Fruit fly (Drosophila melanogaster) whole organism, embryonic: Measurements from ENCODE around the gene TTLL15.
A peak's percentile ranks its signal among the peaks of the same experiment; 100 is the strongest.

Experiments used
- Abd-B ChIP-seq: fragments of 200-800 bp; sonication (Bioruptor generic); optimal IDR thresholded peaks from 2 replicates; lab custom pipeline; 2018; ENCODE audit warnings: missing biosample characterization, mild to moderate bottlenecking, missing genetic modification characterization, moderate library complexity
- CG10959 ChIP-seq: fragments of 200-800 bp; sonication (Bioruptor generic); IDR thresholded peaks from 2 replicates; pipeline ENCODE4 v1.3.6; 2022; ENCODE audit warnings: missing biosample characterization, missing genetic modification characterization
- CG14014 ChIP-seq: fragments of 200-800 bp; sonication (Bioruptor generic); IDR thresholded peaks from 2 replicates; pipeline ENCODE4 v1.3.6; 2022; ENCODE audit warnings: missing biosample characterization, missing genetic modification characterization
- CG15601 ChIP-seq: fragments of 200-800 bp; sonication (Bioruptor generic); optimal IDR thresholded peaks from 3 replicates; lab custom pipeline; 2019; ENCODE audit warnings: missing biosample characterization, mild to moderate bottlenecking, missing genetic modification characterization, moderate library complexity
- CG15696 ChIP-seq: fragments of 200-800 bp; sonication (Bioruptor generic); optimal IDR thresholded peaks from 2 replicates; lab custom pipeline; 2019; ENCODE audit warnings: missing biosample characterization, mild to moderate bottlenecking, missing genetic modification characterization, moderate library complexity
- CG17186 ChIP-seq: fragments of 200-800 bp; sonication (Bioruptor generic); optimal IDR thresholded peaks from 3 replicates; lab custom pipeline; 2017; ENCODE audit warnings: missing biosample characterization, missing genetic modification reagents, missing genetic modification characterization
- CG17568 ChIP-seq: fragments of 200-800 bp; sonication (Bioruptor generic); optimal IDR thresholded peaks from 2 replicates; lab custom pipeline; 2018; ENCODE audit warnings: missing biosample characterization, mild to moderate bottlenecking, missing genetic modification characterization, moderate library complexity
- CG1792 ChIP-seq: fragments of 200-800 bp; sonication (Bioruptor generic); optimal IDR thresholded peaks from 2 replicates; lab custom pipeline; 2016; ENCODE audit warnings: missing biosample characterization, missing genetic modification characterization
- CG2712 ChIP-seq: fragments of 200-800 bp; optimal IDR thresholded peaks from 3 replicates; lab custom pipeline; 2019; ENCODE audit warnings: missing biosample characterization, mild to moderate bottlenecking, missing genetic modification characterization, moderate library complexity
- CG30403 ChIP-seq: fragments of 200-800 bp; sonication (Bioruptor generic); optimal IDR thresholded peaks from 3 replicates; lab custom pipeline; 2016; ENCODE audit warnings: missing biosample characterization, missing genetic modification characterization
- CG31365 ChIP-seq: fragments of 200-800 bp; sonication (Bioruptor generic); optimal IDR thresholded peaks from 2 replicates; lab custom pipeline; 2018; ENCODE audit warnings: missing biosample characterization, mild to moderate bottlenecking, missing genetic modification characterization
- CG32772 ChIP-seq: fragments of 200-800 bp; sonication (Bioruptor generic); IDR thresholded peaks from 2 replicates; pipeline ENCODE4 v1.3.6; 2022; ENCODE audit warnings: missing biosample characterization, missing genetic modification characterization
- CG33557 ChIP-seq: fragments of 200-800 bp; sonication (Bioruptor generic); optimal IDR thresholded peaks from 2 replicates; lab custom pipeline; 2019; ENCODE audit warnings: missing biosample characterization, mild to moderate bottlenecking, missing genetic modification characterization, moderate library complexity
- CG4360 ChIP-seq: fragments of 200-800 bp; sonication (Bioruptor generic); IDR thresholded peaks from 2 replicates; pipeline ENCODE4 v1.3.6; 2022; ENCODE audit warnings: missing biosample characterization, missing genetic modification characterization
- CG8944 ChIP-seq: fragments of 200-800 bp; sonication (Bioruptor generic); optimal IDR thresholded peaks from 3 replicates; lab custom pipeline; 2016; ENCODE audit warnings: missing biosample characterization, missing genetic modification characterization
- CG9797 ChIP-seq: fragments of 200-800 bp; sonication (Bioruptor generic); optimal IDR thresholded peaks from 3 replicates; lab custom pipeline; 2018; ENCODE audit warnings: missing biosample characterization, mild to moderate bottlenecking, missing genetic modification characterization
- CoRest ChIP-seq: fragments of 200-800 bp; sonication (Bioruptor generic); optimal IDR thresholded peaks from 3 replicates; lab custom pipeline; 2018; ENCODE audit warnings: missing biosample characterization, mild to moderate bottlenecking, missing genetic modification characterization, moderate library complexity
- Dbx ChIP-seq: fragments of 200-800 bp; sonication (Bioruptor generic); IDR thresholded peaks from 3 replicates; pipeline ENCODE4 v1.3.6; 2022; ENCODE audit warnings: missing biosample characterization, missing genetic modification characterization
- H2.0 ChIP-seq: fragments of 200-800 bp; sonication (Bioruptor generic); IDR thresholded peaks from 2 replicates; pipeline ENCODE4 v1.3.6; 2022; ENCODE audit warnings: missing biosample characterization, missing genetic modification characterization
- Hr39 ChIP-seq: fragments of >200 bp; optimal IDR thresholded peaks from 2 replicates; lab custom pipeline; 2017
- Hr51 ChIP-seq, 2 experiments: fragments of 200-800 bp; sonication (Bioruptor generic); optimal IDR thresholded peaks; 2 replicates in 1 of 2; 3 replicates in 1 of 2; lab custom pipeline; 2016 to 2018; ENCODE audit warnings: missing biosample characterization in 2 of 2, missing genetic modification characterization in 2 of 2, mild to moderate bottlenecking in 1 of 2, moderate library complexity in 1 of 2
- Jarid2 ChIP-seq: fragments of 200-800 bp; sonication (Bioruptor generic); optimal IDR thresholded peaks from 3 replicates; lab custom pipeline; 2017; ENCODE audit warnings: mild to moderate bottlenecking, missing biosample characterization, missing genetic modification reagents, missing genetic modification characterization
- Myb ChIP-seq: fragments of 200-800 bp; sonication (Bioruptor generic); optimal IDR thresholded peaks from 2 replicates; lab custom pipeline; 2016; ENCODE audit warnings: missing biosample characterization, missing genetic modification characterization
- Rfx ChIP-seq: fragments of 200-800 bp; sonication (Bioruptor generic); IDR thresholded peaks from 2 replicates; pipeline ENCODE4 v1.3.6; 2022; ENCODE audit warnings: missing biosample characterization, missing genetic modification characterization
- Scr ChIP-seq: fragments of 200-800 bp; sonication (Bioruptor generic); IDR thresholded peaks from 2 replicates; pipeline ENCODE4 v1.3.6; 2022; ENCODE audit warnings: missing biosample characterization, missing genetic modification characterization; ENCODE audit not compliant: partially characterized antibody
- Sry-δ ChIP-seq: fragments of 200-800 bp; sonication (Bioruptor generic); optimal IDR thresholded peaks from 2 replicates; lab custom pipeline; 2016; ENCODE audit warnings: missing biosample characterization, missing genetic modification characterization
- cato ChIP-seq: fragments of 200-800 bp; sonication (Bioruptor generic); optimal IDR thresholded peaks from 2 replicates; lab custom pipeline; 2016; ENCODE audit warnings: missing biosample characterization, missing genetic modification characterization, borderline replicate concordance
- cg ChIP-seq: fragments of 200-800 bp; sonication (Bioruptor generic); optimal IDR thresholded peaks from 3 replicates; lab custom pipeline; 2019; ENCODE audit warnings: missing biosample characterization, mild to moderate bottlenecking, missing genetic modification characterization, moderate library complexity
- chm ChIP-seq: fragments of 200-800 bp; sonication (Bioruptor generic); IDR thresholded peaks from 2 replicates; pipeline ENCODE4 v1.3.6; 2022; ENCODE audit warnings: missing biosample characterization, missing genetic modification characterization
- corto ChIP-seq: fragments of 200-800 bp; sonication (Bioruptor generic); optimal IDR thresholded peaks from 2 replicates; lab custom pipeline; 2016; ENCODE audit warnings: missing biosample characterization, mild to moderate bottlenecking, missing genetic modification characterization, moderate library complexity
- crol ChIP-seq: fragments of 200-800 bp; sonication (Bioruptor generic); IDR thresholded peaks from 2 replicates; pipeline ENCODE4 v1.3.6; 2022; ENCODE audit warnings: missing biosample characterization, missing genetic modification characterization
- dmrt11E ChIP-seq: fragments of 200-800 bp; sonication (Bioruptor generic); optimal IDR thresholded peaks from 3 replicates; lab custom pipeline; 2018; ENCODE audit warnings: missing biosample characterization, mild to moderate bottlenecking, missing genetic modification characterization, moderate library complexity
- esg ChIP-seq: fragments of 200-800 bp; sonication (Bioruptor generic); conservative IDR thresholded peaks from 2 replicates; pipeline ENCODE4 v1.3.6; 2022; ENCODE audit warnings: missing biosample characterization, missing genetic modification characterization
- ewg ChIP-seq: fragments of 200-800 bp; sonication (Bioruptor generic); optimal IDR thresholded peaks from 3 replicates; lab custom pipeline; 2017; ENCODE audit warnings: mild to moderate bottlenecking, missing biosample characterization, missing genetic modification reagents, missing genetic modification characterization
- gce ChIP-seq: fragments of 200-800 bp; sonication (Bioruptor generic); IDR thresholded peaks from 3 replicates; pipeline ENCODE4 v1.3.6; 2022; ENCODE audit warnings: missing biosample characterization, missing genetic modification characterization
- gfzf ChIP-seq: fragments of 200-800 bp; sonication (Bioruptor generic); optimal IDR thresholded peaks from 2 replicates; lab custom pipeline; 2016; ENCODE audit warnings: missing biosample characterization, mild to moderate bottlenecking, missing genetic modification characterization, moderate library complexity
- jing ChIP-seq: fragments of 200-800 bp; sonication (Bioruptor generic); optimal IDR thresholded peaks from 2 replicates; lab custom pipeline; 2018; ENCODE audit warnings: missing biosample characterization, mild to moderate bottlenecking, missing genetic modification characterization
- kay ChIP-seq: fragments of 200-800 bp; sonication (Bioruptor generic); optimal IDR thresholded peaks from 2 replicates; lab custom pipeline; 2016; ENCODE audit warnings: missing biosample characterization, missing genetic modification characterization
- luna ChIP-seq: fragments of 200-800 bp; sonication (Bioruptor generic); optimal IDR thresholded peaks from 2 replicates; lab custom pipeline; 2016; ENCODE audit warnings: missing biosample characterization, missing genetic modification characterization
- maf-S ChIP-seq: fragments of 200-800 bp; sonication (Bioruptor generic); optimal IDR thresholded peaks from 2 replicates; lab custom pipeline; 2016; ENCODE audit warnings: missing biosample characterization, missing genetic modification characterization
- nom ChIP-seq: fragments of 200-800 bp; sonication (Bioruptor generic); optimal IDR thresholded peaks from 2 replicates; lab custom pipeline; 2017; ENCODE audit warnings: missing biosample characterization, missing genetic modification characterization, mild to moderate bottlenecking, moderate library complexity, missing genetic modification reagents
- pho ChIP-seq: fragments of 200-800 bp; sonication (Bioruptor generic); optimal IDR thresholded peaks from 2 replicates; lab custom pipeline; 2016; ENCODE audit warnings: missing biosample characterization, missing genetic modification characterization
- ro ChIP-seq: fragments of 200-800 bp; sonication (Bioruptor generic); IDR thresholded peaks from 2 replicates; pipeline ENCODE4 v1.3.6; 2022; ENCODE audit warnings: missing biosample characterization, missing genetic modification characterization
- seq ChIP-seq: fragments of 200-800 bp; sonication (Bioruptor generic); IDR thresholded peaks from 2 replicates; pipeline ENCODE4 v1.3.6; 2022; ENCODE audit warnings: missing biosample characterization, missing genetic modification characterization
- sqz ChIP-seq: fragments of 200-800 bp; sonication (Bioruptor generic); optimal IDR thresholded peaks from 3 replicates; lab custom pipeline; 2018; ENCODE audit warnings: missing biosample characterization, mild to moderate bottlenecking, missing genetic modification characterization
- stwl ChIP-seq: fragments of 200-800 bp; sonication (Bioruptor generic); optimal IDR thresholded peaks from 3 replicates; lab custom pipeline; 2018; ENCODE audit warnings: missing biosample characterization, mild to moderate bottlenecking, missing genetic modification characterization, moderate library complexity
- tap ChIP-seq: fragments of 200-800 bp; optimal IDR thresholded peaks from 3 replicates; lab custom pipeline; 2019; ENCODE audit warnings: missing biosample characterization, mild to moderate bottlenecking, missing genetic modification characterization, moderate library complexity
- tgo ChIP-seq: fragments of 200-800 bp; sonication (Bioruptor generic); IDR thresholded peaks from 3 replicates; pipeline ENCODE4 v1.3.6; 2022; ENCODE audit warnings: missing biosample characterization, missing genetic modification characterization
- toy ChIP-seq: fragments of 200-800 bp; sonication (Bioruptor generic); IDR thresholded peaks from 2 replicates; pipeline ENCODE4 v1.3.6; 2022; ENCODE audit warnings: missing biosample characterization, missing genetic modification characterization
- usp ChIP-seq: fragments of >200 bp; optimal IDR thresholded peaks from 2 replicates; lab custom pipeline; 2017; ENCODE audit warnings: missing biosample characterization, missing genetic modification characterization
- wor ChIP-seq: fragments of 200-800 bp; sonication (Bioruptor generic); IDR thresholded peaks from 2 replicates; pipeline ENCODE4 v1.3.6; 2022; ENCODE audit warnings: missing biosample characterization, missing genetic modification characterization

The TTLL15 gene

dm6 chr3R:10784058-10784499 is 31.0 kb upstream of the TTLL15 start, which contains the start of the genes mRpL37 and Rbp1 (continued):
- TF ChIP-seq Scr (peak; percentile 99), gfzf (GFP tag; lab: Kevin White, UChicago) (peak; percentile 42), seq (no peak), gce (no peak), Hr51 (GFP tag; optimal IDR thresholded peaks at IDR 0.05; lab: Kevin White, UChicago) (peak in 1 of 2 experiments; percentile 55), wor (no peak), CG8944 (GFP tag; lab: Kevin White, UChicago) (peak; percentile 34), CG15601 (tag; lab: Kevin White, UChicago) (peak; percentile 78), stwl (tag; lab: Kevin White, UChicago) (peak; percentile 66), maf-S (GFP tag; lab: Kevin White, UChicago) (peak; percentile 12), cato (GFP tag; lab: Kevin White, UChicago) (peak; percentile 68), ewg (GFP tag; lab: Kevin White, UChicago) (peak; percentile 18), sqz (GFP tag; lab: Kevin White, UChicago) (no peak), CG14014 (GFP tag; lab: Robert Waterston, UW) (peak; percentile 54; the same call in 1 of the 2 replicates), CG4360 (GFP tag; lab: Robert Waterston, UW) (no peak), corto (peak; percentile 30), CG15696 (tag; lab: Kevin White, UChicago) (peak; percentile 88), Abd-B (GFP tag; lab: Kevin White, UChicago) (peak; percentile 93), ro (GFP tag; lab: Robert Waterston, UW) (no peak), CG9797 (peak; percentile 71), nom (GFP tag; lab: Kevin White, UChicago) (no peak), jing (GFP tag; lab: Kevin White, UChicago) (peak; percentile 1), CG17568 (no peak), crol (GFP tag; lab: Robert Waterston, UW) (no peak), Jarid2 (no peak), CG10959 (no peak), luna (GFP tag; lab: Kevin White, UChicago) (no peak), H2.0 (no peak), Rfx (GFP tag; lab: Robert Waterston, UW) (peak; percentile 80), CG17186 (GFP tag; lab: Kevin White, UChicago) (peak; percentile 21), CG1792 (GFP tag; lab: Kevin White, UChicago) (no peak), pho (GFP tag; lab: Kevin White, UChicago) (peak; percentile 40), esg (GFP tag; lab: Robert Waterston, UW) (peak; percentile 47), Hr39 (no peak), Sry-δ (GFP tag; lab: Kevin White, UChicago) (peak; percentile 85), CoRest (tag; lab: Kevin White, UChicago) (peak; percentile 90), Myb (GFP tag; lab: Kevin White, UChicago) (no peak), Dbx (GFP tag; lab: Robert Waterston, UW) (peak; percentile 78), kay (GFP tag; lab: Kevin White, UChicago) (peak; percentile 40), tap (tag; lab: Kevin White, UChicago) (no peak), CG2712 (peak; percentile 89), dmrt11E (tag; lab: Kevin White, UChicago) (peak; percentile 83), chm (GFP tag; lab: Robert Waterston, UW) (no peak), CG33557 (GFP tag; lab: Kevin White, UChicago) (peak; percentile 80), toy (no peak), CG32772 (GFP tag; lab: Robert Waterston, UW) (peak; percentile 64; the same call in 1 of the 2 replicates), CG30403 (GFP tag; lab: Kevin White, UChicago) (peak; percentile 91), CG31365 (no peak), tgo (peak; percentile 50; the same call in 2 of the 3 replicates), usp (no peak), cg (no peak)
